Worm (Caenorhabditis elegans): Measurements from ENCODE around the gene srlf-9.

- TF ChIP-seq nhr-12 (tag; optimal IDR thresholded peaks at IDR 0.05) (no peak), zag-1 (tag; optimal IDR thresholded peaks at IDR 0.05) (no peak), nhr-23 (tag; optimal IDR thresholded peaks at IDR 0.05) (no peak), nhr-11 (tag; optimal IDR thresholded peaks at IDR 0.05) (no peak), daf-12 (tag; optimal IDR thresholded peaks at IDR 0.05) (no peak), elt-1 (tag; optimal IDR thresholded peaks at IDR 0.05) (no peak)
Observed at ce11 chrIII:13378242-13378641, 23.3 kb downstream of the srlf-9 start, which contains the start of gene T03F6.10.
